Worm (Caenorhabditis elegans): ENCODE results near the gene R11H6.2.

- TF ChIP-seq rnt-1 (tag; optimal IDR thresholded peaks at IDR 0.05) = no peak
- no peak for TF ChIP-seq F13H6.1 (tag; optimal IDR thresholded peaks at IDR 0.05)
- no peak for TF ChIP-seq ceh-31 (tag; optimal IDR thresholded peaks at IDR 0.05)
- TF ChIP-seq T23F11.4 (GFP tag; optimal IDR thresholded peaks at IDR 0.05) = no peak
- no peak for TF ChIP-seq pax-1 (tag; optimal IDR thresholded peaks at IDR 0.05)
- TF ChIP-seq nfya-1 (tag; optimal IDR thresholded peaks at IDR 0.05) = no peak
- no peak for TF ChIP-seq elt-2 (tag; optimal IDR thresholded peaks at IDR 0.05)
Observed at ce11 chrV:14597005-14597680, 663 bp upstream of the R11H6.2 start, which contains the start of gene pes-9.

All from whole organism, late embryonic.